Worm (Caenorhabditis elegans): ENCODE results near the gene C49A9.3.

The C49A9.3 gene

ce11 chrIV:6217066-6217465 lies 4.8 kb upstream of the C49A9.3 start, which contains the start of gene C49A9.9:
C49A9.9 (plus strand) TSS chrIV:6217372.
- TF ChIP-seq hlh-1 (tag; optimal IDR thresholded peaks at IDR 0.05) = no peak
- no peak for TF ChIP-seq zip-8 (tag; optimal IDR thresholded peaks at IDR 0.05)
- no peak for TF ChIP-seq unc-120 (tag; optimal IDR thresholded peaks at IDR 0.05; ENCODE audit: poor library complexity, severe bottlenecking)
- no peak for TF ChIP-seq ceh-43 (GFP tag; optimal IDR thresholded peaks at IDR 0.05)
- TF ChIP-seq nhr-76 (tag; optimal IDR thresholded peaks at IDR 0.05) = no peak
- no peak for TF ChIP-seq nhr-12 (tag; optimal IDR thresholded peaks at IDR 0.05)
- TF ChIP-seq ces-1 (GFP tag; optimal IDR thresholded peaks at IDR 0.05) = no peak
- no peak for TF ChIP-seq drap-1 (GFP tag; optimal IDR thresholded peaks at IDR 0.05)
- TF ChIP-seq ceh-83 (GFP tag; optimal IDR thresholded peaks at IDR 0.05) = no peak
- no peak for TF ChIP-seq lin-13 (tag; optimal IDR thresholded peaks at IDR 0.05)
- no peak for TF ChIP-seq nhr-28 (tag; optimal IDR thresholded peaks at IDR 0.05)
- TF ChIP-seq pha-4 (tag; optimal IDR thresholded peaks at IDR 0.05) = no peak
- TF ChIP-seq ztf-11 (tag; optimal IDR thresholded peaks at IDR 0.05) = no peak
- TF ChIP-seq tbx-8 (GFP tag; optimal IDR thresholded peaks at IDR 0.05) = no peak

- TF ChIP-seq sptf-1 (tag; optimal IDR thresholded peaks at IDR 0.05) (no peak), M03D4.4 (tag; optimal IDR thresholded peaks at IDR 0.05) (no peak), nhr-76 (tag; optimal IDR thresholded peaks at IDR 0.05) (no peak), lsy-2 (tag; optimal IDR thresholded peaks at IDR 0.05) (no peak), hlh-1 (tag; optimal IDR thresholded peaks at IDR 0.05) (no peak), blmp-1 (tag; optimal IDR thresholded peaks at IDR 0.05) (no peak)
Observed at ce11 chrIV:6217503-6217902, 4.4 kb upstream of the C49A9.3 start.

ce11 chrIV:6219429-6219828 lies 2.5 kb upstream of the C49A9.3 start, which contains the start of gene C49A9.4:
C49A9.4 (plus strand) TSS chrIV:6219693.
- no peak for TF ChIP-seq unc-39 (tag; optimal IDR thresholded peaks at IDR 0.05)
- no peak for TF ChIP-seq ham-2 (GFP tag; optimal IDR thresholded peaks at IDR 0.05)
- TF ChIP-seq mab-5 (tag; optimal IDR thresholded peaks at IDR 0.05) = no peak
- no peak for TF ChIP-seq ztf-11 (tag; optimal IDR thresholded peaks at IDR 0.05)
- TF ChIP-seq nhr-28 (tag; optimal IDR thresholded peaks at IDR 0.05) = no peak
- TF ChIP-seq drap-1 (GFP tag; optimal IDR thresholded peaks at IDR 0.05) = no peak
- TF ChIP-seq elt-1 (tag; optimal IDR thresholded peaks at IDR 0.05; ENCODE audit: borderline replicate concordance, insufficient read depth) = no peak
- no peak for TF ChIP-seq tbx-8 (GFP tag; optimal IDR thresholded peaks at IDR 0.05)
- no peak for TF ChIP-seq unc-120 (tag; optimal IDR thresholded peaks at IDR 0.05; ENCODE audit: poor library complexity, severe bottlenecking)

ce11 chrIV:6225143-6225542 lies 3.3 kb downstream of the C49A9.3 start, which contains the start of gene C49A9.2:
C49A9.2 (plus strand) TSS chrIV:6225443.
- TF ChIP-seq pha-4 (tag; optimal IDR thresholded peaks at IDR 0.05) (no peak), M03D4.4 (tag; optimal IDR thresholded peaks at IDR 0.05) (no peak), mls-2 (tag; optimal IDR thresholded peaks at IDR 0.05) (no peak), ceh-39 (tag; optimal IDR thresholded peaks at IDR 0.05) (no peak), nhr-2 (tag; optimal IDR thresholded peaks at IDR 0.05) (no peak), nhr-28 (tag; optimal IDR thresholded peaks at IDR 0.05) (no peak), lin-32 (GFP tag; optimal IDR thresholded peaks at IDR 0.05) (no peak), sem-2 (GFP tag; optimal IDR thresholded peaks at IDR 0.05) (no peak)

ce11 chrIV:6227974-6228373 lies 6.1 kb downstream of the C49A9.3 start, which contains the start of gene C49A9.1:
C49A9.1 (plus strand) TSS chrIV:6228190.
- TF ChIP-seq blmp-1 (tag; optimal IDR thresholded peaks at IDR 0.05) = no peak
- TF ChIP-seq drap-1 (GFP tag; optimal IDR thresholded peaks at IDR 0.05) = no peak
- TF ChIP-seq unc-120 (tag; optimal IDR thresholded peaks at IDR 0.05; ENCODE audit: poor library complexity, severe bottlenecking) = no peak
- no peak for TF ChIP-seq nhr-76 (tag; optimal IDR thresholded peaks at IDR 0.05)
- TF ChIP-seq nhr-2 (tag; optimal IDR thresholded peaks at IDR 0.05) = no peak
- TF ChIP-seq elt-3 (tag; optimal IDR thresholded peaks at IDR 0.05) = no peak
- no peak for TF ChIP-seq lin-13 (tag; optimal IDR thresholded peaks at IDR 0.05)
- TF ChIP-seq ces-1 (GFP tag; optimal IDR thresholded peaks at IDR 0.05) = no peak
- TF ChIP-seq cnd-1 (tag; optimal IDR thresholded peaks at IDR 0.05) = no peak
- TF ChIP-seq snpc-4 (tag; optimal IDR thresholded peaks at IDR 0.05) = no peak
- no peak for TF ChIP-seq ceh-83 (GFP tag; optimal IDR thresholded peaks at IDR 0.05)
- TF ChIP-seq ham-2 (GFP tag; optimal IDR thresholded peaks at IDR 0.05) = no peak
- TF ChIP-seq ceh-39 (tag; optimal IDR thresholded peaks at IDR 0.05) = no peak
- TF ChIP-seq nhr-12 (tag; optimal IDR thresholded peaks at IDR 0.05) = no peak
- no peak for TF ChIP-seq tbx-8 (GFP tag; optimal IDR thresholded peaks at IDR 0.05)
- no peak for TF ChIP-seq zip-8 (tag; optimal IDR thresholded peaks at IDR 0.05)
- TF ChIP-seq ztf-11 (tag; optimal IDR thresholded peaks at IDR 0.05) = no peak
- TF ChIP-seq lin-32 (GFP tag; optimal IDR thresholded peaks at IDR 0.05) = no peak

Measured in whole organism, mixed stage, embryonic.